Worm (Caenorhabditis elegans) whole organism, early embryonic: ENCODE data around the gene T13C5.9.
A peak's percentile ranks its signal among the peaks of the same experiment; 100 is the strongest.

Experiments used
- B0310.2 ChIP-seq: sonication (generic microtip); optimal IDR thresholded peaks from 2 replicates; lab custom pipeline; 2016; ENCODE audit warnings: mild to moderate bottlenecking, missing genetic modification characterization, missing compliant biosample characterization
- F13C5.2 ChIP-seq: sonication (generic microtip); optimal IDR thresholded peaks from 2 replicates; lab custom pipeline; 2017; ENCODE audit warnings: mild to moderate bottlenecking, missing genetic modification characterization, inconsistent platforms, missing compliant biosample characterization
- aly-1 ChIP-seq: sonication (generic microtip); optimal IDR thresholded peaks from 2 replicates; lab custom pipeline; 2016; ENCODE audit warnings: missing genetic modification characterization, missing compliant biosample characterization
- ama-1 ChIP-seq: fragments of 150-350 bp; optimal IDR thresholded peaks from 2 replicates; lab custom pipeline; 2014
- ceh-13 ChIP-seq: fragments of 200-800 bp; sonication (Bioruptor generic); optimal IDR thresholded peaks from 2 replicates; lab custom pipeline; 2018; ENCODE audit warnings: mild to moderate bottlenecking, missing genetic modification characterization, missing compliant biosample characterization
- ceh-36 ChIP-seq: sonication (generic microtip); optimal IDR thresholded peaks from 2 replicates; lab custom pipeline; 2016; ENCODE audit warnings: missing genetic modification characterization, inconsistent platforms, missing compliant biosample characterization
- ets-7 ChIP-seq: sonication (generic microtip); optimal IDR thresholded peaks from 2 replicates; lab custom pipeline; 2016; ENCODE audit warnings: missing genotype, missing genetic modification characterization, missing compliant biosample characterization
- flt-1 ChIP-seq: fragments of 200-800 bp; sonication (Bioruptor generic); IDR thresholded peaks from 2 replicates; pipeline ENCODE4 v1.3.6; 2022; ENCODE audit warnings: missing genetic modification characterization, missing compliant biosample characterization
- hmbx-1 ChIP-seq: sonication (generic microtip); optimal IDR thresholded peaks from 2 replicates; lab custom pipeline; 2016; ENCODE audit warnings: mild to moderate bottlenecking, missing genetic modification characterization, missing compliant biosample characterization
- hmg-4 ChIP-seq: fragments of 200-800 bp; sonication (Bioruptor generic); optimal IDR thresholded peaks from 2 replicates; lab custom pipeline; 2018; ENCODE audit warnings: mild to moderate bottlenecking, missing genetic modification characterization, missing compliant biosample characterization
- hnd-1 ChIP-seq: sonication (generic microtip); optimal IDR thresholded peaks from 2 replicates; lab custom pipeline; 2016; ENCODE audit warnings: missing genetic modification characterization, missing compliant biosample characterization
- pes-1 ChIP-seq: fragments of 200-800 bp; sonication (Bioruptor generic); IDR thresholded peaks from 2 replicates; pipeline ENCODE4 v1.3.6; 2022; ENCODE audit warnings: missing genetic modification reagents, missing genetic modification characterization, missing compliant biosample characterization
- scrt-1 ChIP-seq: fragments of 200-800 bp; sonication (Bioruptor generic); IDR thresholded peaks from 2 replicates; pipeline ENCODE4 v1.3.6; 2022; ENCODE audit warnings: missing genetic modification characterization, missing compliant biosample characterization
- sea-1 ChIP-seq: fragments of 200-800 bp; sonication (Bioruptor generic); conservative IDR thresholded peaks from 2 replicates; pipeline ENCODE4 v1.3.6; 2022; ENCODE audit warnings: missing genetic modification characterization, missing compliant biosample characterization
- tbx-11 ChIP-seq: fragments of 200-800 bp; sonication (Bioruptor generic); IDR thresholded peaks from 2 replicates; pipeline ENCODE4 v1.3.6; 2022; ENCODE audit warnings: missing genetic modification characterization, missing compliant biosample characterization
- tbx-37 ChIP-seq: fragments of 200-800 bp; sonication (Bioruptor generic); conservative IDR thresholded peaks from 2 replicates; pipeline ENCODE4 v1.3.6; 2022; ENCODE audit warnings: missing genetic modification reagents, missing genetic modification characterization, missing compliant biosample characterization
- tra-4 ChIP-seq: sonication (generic microtip); optimal IDR thresholded peaks from 2 replicates; lab custom pipeline; 2017; ENCODE audit warnings: missing genetic modification characterization, missing compliant biosample characterization

Gene T13C5.9

DNA sequence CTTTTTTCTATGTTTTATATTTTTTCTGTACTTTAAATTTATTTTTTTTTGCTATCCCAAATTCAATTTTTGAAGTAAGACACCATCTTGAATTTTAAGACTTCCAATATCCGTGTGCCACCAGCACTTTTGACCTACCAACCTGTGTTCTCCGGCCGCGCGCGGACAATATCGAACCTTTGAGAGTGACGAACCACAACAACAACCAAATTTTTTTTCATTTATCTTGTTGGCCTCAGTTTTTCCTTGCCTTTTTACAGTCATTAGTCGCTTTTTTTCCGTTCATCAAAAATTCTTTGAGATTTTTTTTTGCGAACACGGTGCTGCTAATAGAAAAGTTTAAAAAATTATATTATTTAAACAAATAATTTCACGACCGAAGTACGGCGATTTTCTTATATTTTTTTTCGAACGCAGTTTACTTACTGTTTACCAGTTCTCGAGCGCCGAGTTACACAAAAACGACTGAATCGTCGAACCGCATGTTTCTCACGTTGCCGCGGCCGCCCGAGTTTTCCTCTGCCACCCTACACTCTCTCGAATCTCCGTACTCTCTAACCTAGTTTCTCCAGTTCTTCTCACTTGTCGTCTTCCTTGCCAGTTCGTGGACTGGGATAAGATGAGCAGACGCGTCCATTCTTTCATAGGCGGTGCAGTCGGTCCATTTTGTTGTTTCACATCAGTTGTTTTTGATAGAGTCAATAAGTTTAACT, 50.0 kb downstream of the T13C5.9 start:
- no peak for TF ChIP-seq hmbx-1 (tag; lab: Kevin White, UChicago)
- no peak for TF ChIP-seq F13C5.2 (tag; lab: Kevin White, UChicago)
- TF ChIP-seq hmg-4: peak; percentile 20
- TF ChIP-seq hnd-1: no peak

DNA sequence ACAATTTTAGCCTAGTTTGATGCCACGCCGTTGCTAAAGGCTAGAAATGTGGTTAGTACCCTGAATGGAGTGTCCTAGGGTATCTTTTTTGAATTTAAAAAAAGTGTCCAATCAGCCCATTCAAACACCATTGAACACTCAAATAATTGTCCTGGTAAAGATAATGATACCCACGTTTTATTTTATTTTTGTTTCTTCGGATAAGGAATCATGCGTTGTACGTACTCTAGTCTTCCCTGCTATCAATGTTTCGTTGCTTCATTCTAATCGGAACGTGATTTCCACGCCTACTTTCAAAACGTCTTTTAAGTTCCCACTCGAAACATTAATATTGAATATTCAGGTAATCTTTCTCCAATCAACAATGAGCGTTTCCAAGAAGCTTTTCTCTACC, 50.6 kb downstream of the T13C5.9 start, which contains the start of gene got-2.2:
TSS of gene got-2.2 (plus strand) at position 344 of the 394 bp plus-strand sequence.
- TF ChIP-seq pes-1 (GFP tag; lab: Robert Waterston, UW): no peak
- no peak for TF ChIP-seq hnd-1
- no peak for TF ChIP-seq ceh-13 (GFP tag; lab: Kevin White, UChicago)
- no peak for TF ChIP-seq flt-1 (GFP tag; lab: Robert Waterston, UW)
- TF ChIP-seq aly-1: no peak
- TF ChIP-seq ama-1: no peak
- TF ChIP-seq hmbx-1 (tag; lab: Kevin White, UChicago): no peak
- TF ChIP-seq sea-1: no peak
- no peak for TF ChIP-seq hmg-4
- TF ChIP-seq ets-7 (tag; lab: Kevin White, UChicago): no peak
- TF ChIP-seq F13C5.2 (tag; lab: Kevin White, UChicago): no peak
- no peak for TF ChIP-seq scrt-1
- TF ChIP-seq B0310.2 (tag; lab: Kevin White, UChicago): no peak
- TF ChIP-seq ceh-36: no peak
- TF ChIP-seq tra-4 (tag; lab: Kevin White, UChicago): no peak
- no peak for TF ChIP-seq tbx-11 (GFP tag; lab: Robert Waterston, UW)
- no peak for TF ChIP-seq tbx-37 (GFP tag; lab: Robert Waterston, UW)
